Fruit fly (Drosophila melanogaster) whole organism, embryonic: ENCODE measurements around the gene CG15336.

ENCODE experiments used
- CG12104 ChIP-seq: fragments of 200-800 bp; sonication (Bioruptor generic); optimal IDR thresholded peaks from 3 replicates; lab custom pipeline; 2016; ENCODE audit warnings: missing biosample characterization, missing genetic modification characterization
- CG18764 ChIP-seq: fragments of 200-800 bp; sonication (Bioruptor generic); optimal IDR thresholded peaks from 3 replicates; lab custom pipeline; 2016; ENCODE audit warnings: missing biosample characterization, missing genetic modification characterization
- CG34224 ChIP-seq: fragments of 200-800 bp; sonication (Bioruptor generic); IDR thresholded peaks from 3 replicates; pipeline ENCODE4 v1.3.6; 2022; ENCODE audit warnings: missing biosample characterization, missing genetic modification characterization; ENCODE audit not compliant: partially characterized antibody
- Hr39 ChIP-seq: fragments of >200 bp; optimal IDR thresholded peaks from 2 replicates; lab custom pipeline; 2017
- Jarid2 ChIP-seq: fragments of 200-800 bp; sonication (Bioruptor generic); optimal IDR thresholded peaks from 3 replicates; lab custom pipeline; 2017; ENCODE audit warnings: mild to moderate bottlenecking, missing biosample characterization, missing genetic modification reagents, missing genetic modification characterization
- fd102C ChIP-seq: fragments of 200-800 bp; sonication (Bioruptor generic); optimal IDR thresholded peaks from 2 replicates; lab custom pipeline; 2018; ENCODE audit warnings: missing biosample characterization, mild to moderate bottlenecking, missing genetic modification characterization, moderate library complexity
- mam ChIP-seq: fragments of 200-800 bp; sonication (Bioruptor generic); optimal IDR thresholded peaks from 3 replicates; lab custom pipeline; 2016; ENCODE audit warnings: missing biosample characterization, missing genetic modification characterization
- pan ChIP-seq, 4 experiments: fragments of >200 bp in 3 of 4; fragments of 200-800 bp in 1 of 4; sonication (Bioruptor generic) in 1 of 4; optimal IDR thresholded peaks in 3 of 4; IDR thresholded peaks in 1 of 4; 2 replicates each; pipeline versions ENCODE4 v1.3.6 to Lab custom; 2017 to 2022; ENCODE audit warnings: missing biosample characterization in 2 of 4, missing genetic modification characterization in 2 of 4, mixed read lengths in 1 of 4
- schlank ChIP-seq: fragments of 200-800 bp; sonication (Bioruptor generic); optimal IDR thresholded peaks from 2 replicates; lab custom pipeline; 2018; ENCODE audit warnings: missing biosample characterization, mild to moderate bottlenecking, missing genetic modification characterization
- ssp ChIP-seq: fragments of 200-800 bp; sonication (Bioruptor generic); IDR thresholded peaks from 2 replicates; pipeline ENCODE4 v1.3.6; 2022; ENCODE audit warnings: missing biosample characterization, missing genetic modification characterization
- stwl ChIP-seq: fragments of 200-800 bp; sonication (Bioruptor generic); optimal IDR thresholded peaks from 3 replicates; lab custom pipeline; 2018; ENCODE audit warnings: missing biosample characterization, mild to moderate bottlenecking, missing genetic modification characterization, moderate library complexity
- trh ChIP-seq: fragments of 200-800 bp; sonication (Bioruptor generic); optimal IDR thresholded peaks from 2 replicates; lab custom pipeline; 2016; ENCODE audit warnings: missing biosample characterization, missing genetic modification characterization

DNA sequence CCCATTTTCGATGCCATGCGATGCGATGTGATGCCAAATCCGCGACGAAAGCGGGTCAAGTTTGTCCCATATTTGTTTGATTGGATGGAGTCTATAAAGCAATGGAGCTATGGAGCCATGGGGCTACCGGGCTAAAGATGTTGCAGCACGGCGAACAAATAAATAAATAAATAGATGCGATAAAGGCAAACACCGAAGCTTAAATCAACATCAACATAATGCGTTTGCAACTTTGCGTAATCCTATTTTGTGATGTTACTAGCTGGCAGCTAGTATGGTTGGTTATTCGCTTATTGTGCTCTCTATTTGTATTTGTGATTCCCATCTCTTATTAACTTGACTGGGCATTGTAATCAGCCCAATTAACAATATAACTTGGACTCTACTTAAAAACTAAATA lies 19.6 kb upstream of the CG15336 start:
- TF ChIP-seq pan (optimal IDR thresholded peaks at IDR 0.05; lab: Kevin White, UChicago): no peak
- TF ChIP-seq pan (GFP tag; optimal IDR thresholded peaks at IDR 0.05 in 1 of 2, IDR thresholded peaks at IDR 0.05 in 1 of 2): no peak
- TF ChIP-seq CG34224 (GFP tag; lab: Robert Waterston, UW): no peak
- no peak for TF ChIP-seq mam
- TF ChIP-seq CG12104 (GFP tag; lab: Kevin White, UChicago): no peak
- TF ChIP-seq fd102C (GFP tag; lab: Kevin White, UChicago): no peak
- no peak for TF ChIP-seq Hr39 (lab: Kevin White, UChicago)
- no peak for TF ChIP-seq stwl (tag; lab: Kevin White, UChicago)
- TF ChIP-seq schlank: no peak
- no peak for TF ChIP-seq Jarid2 (GFP tag; lab: Kevin White, UChicago)
- no peak for TF ChIP-seq ssp (GFP tag; lab: Robert Waterston, UW)
- TF ChIP-seq CG18764: no peak
- TF ChIP-seq trh (GFP tag; lab: Kevin White, UChicago): no peak
